Fruit fly (Drosophila melanogaster) whole organism, embryonic: ENCODE data around the gene Arc42.

Experiments used
- Antp ChIP-seq: fragments of 200-800 bp; sonication (Bioruptor generic); optimal IDR thresholded peaks from 3 replicates; lab custom pipeline; 2016; ENCODE audit warnings: missing biosample characterization, missing genetic modification characterization
- CG10147 ChIP-seq: fragments of 200-800 bp; sonication (Bioruptor generic); optimal IDR thresholded peaks from 2 replicates; lab custom pipeline; 2019; ENCODE audit warnings: missing biosample characterization, mild to moderate bottlenecking, missing genetic modification characterization, moderate library complexity
- CG10267 ChIP-seq: fragments of 200-800 bp; sonication (Bioruptor generic); optimal IDR thresholded peaks from 2 replicates; lab custom pipeline; 2018; ENCODE audit warnings: missing biosample characterization, mild to moderate bottlenecking, missing genetic modification characterization, moderate library complexity
- CG10654 ChIP-seq: fragments of 200-800 bp; sonication (Bioruptor generic); optimal IDR thresholded peaks from 2 replicates; lab custom pipeline; 2016; ENCODE audit warnings: missing biosample characterization, missing genetic modification characterization
- CG11504 ChIP-seq: fragments of 200-800 bp; sonication (Bioruptor generic); optimal IDR thresholded peaks from 3 replicates; lab custom pipeline; 2019; ENCODE audit warnings: missing biosample characterization, mild to moderate bottlenecking, missing genetic modification characterization, moderate library complexity
- CG12659 ChIP-seq: fragments of 200-800 bp; sonication (Bioruptor generic); optimal IDR thresholded peaks from 3 replicates; lab custom pipeline; 2017; ENCODE audit warnings: mild to moderate bottlenecking, missing biosample characterization, missing genetic modification reagents, missing genetic modification characterization
- CG12942 ChIP-seq: fragments of 200-800 bp; sonication (Bioruptor generic); optimal IDR thresholded peaks from 3 replicates; lab custom pipeline; 2016; ENCODE audit warnings: missing biosample characterization, missing genetic modification characterization
- CG13424 ChIP-seq: fragments of 200-800 bp; sonication (Bioruptor generic); optimal IDR thresholded peaks from 2 replicates; lab custom pipeline; 2019; ENCODE audit warnings: missing biosample characterization, mild to moderate bottlenecking, missing genetic modification characterization, moderate library complexity
- CG14441 ChIP-seq: fragments of 200-800 bp; sonication (Bioruptor generic); IDR thresholded peaks from 2 replicates; pipeline ENCODE4 v1.3.6; 2022; ENCODE audit warnings: missing biosample characterization, missing genetic modification characterization
- CG14710 ChIP-seq: fragments of 200-800 bp; sonication (Bioruptor generic); optimal IDR thresholded peaks from 3 replicates; lab custom pipeline; 2019; ENCODE audit warnings: missing biosample characterization, mild to moderate bottlenecking, missing genetic modification characterization, moderate library complexity
- CG16813 ChIP-seq: fragments of 200-800 bp; sonication (Bioruptor generic); IDR thresholded peaks from 3 replicates; pipeline ENCODE4 v1.3.6; 2022; ENCODE audit warnings: missing biosample characterization, missing genetic modification characterization; ENCODE audit not compliant: partially characterized antibody
- CG17361 ChIP-seq: fragments of 200-800 bp; sonication (Bioruptor generic); IDR thresholded peaks from 3 replicates; pipeline ENCODE4 v1.3.6; 2022; ENCODE audit warnings: missing biosample characterization, missing genetic modification characterization
- CG18262 ChIP-seq: fragments of 200-800 bp; optimal IDR thresholded peaks from 3 replicates; lab custom pipeline; 2019; ENCODE audit warnings: missing biosample characterization, mild to moderate bottlenecking, missing genetic modification characterization, moderate library complexity
- CG2116 ChIP-seq: fragments of 200-800 bp; sonication (Bioruptor generic); optimal IDR thresholded peaks from 3 replicates; lab custom pipeline; 2018; ENCODE audit warnings: missing biosample characterization, mild to moderate bottlenecking, missing genetic modification characterization
- CG2120 ChIP-seq: fragments of 200-800 bp; sonication (Bioruptor generic); optimal IDR thresholded peaks from 3 replicates; lab custom pipeline; 2016; ENCODE audit warnings: missing biosample characterization, missing genetic modification characterization
- CG2202 ChIP-seq: fragments of 200-800 bp; sonication (Bioruptor generic); optimal IDR thresholded peaks from 2 replicates; lab custom pipeline; 2018; ENCODE audit warnings: missing biosample characterization, mild to moderate bottlenecking, missing genetic modification characterization
- CG2712 ChIP-seq: fragments of 200-800 bp; optimal IDR thresholded peaks from 3 replicates; lab custom pipeline; 2019; ENCODE audit warnings: missing biosample characterization, mild to moderate bottlenecking, missing genetic modification characterization, moderate library complexity
- CG33213 ChIP-seq: fragments of 200-800 bp; sonication (Bioruptor generic); optimal IDR thresholded peaks from 3 replicates; lab custom pipeline; 2016; ENCODE audit warnings: missing biosample characterization, missing genetic modification characterization
- CG3726 ChIP-seq: fragments of 200-800 bp; sonication (Bioruptor generic); IDR thresholded peaks from 3 replicates; pipeline ENCODE4, ENCODE4 v1.3.6; 2022; ENCODE audit warnings: missing biosample characterization, missing genetic modification characterization
- CG4328 ChIP-seq: fragments of 200-800 bp; sonication (Bioruptor generic); optimal IDR thresholded peaks from 3 replicates; lab custom pipeline; 2017; ENCODE audit warnings: missing biosample characterization, missing genetic modification reagents, missing genetic modification characterization
- CG4730 ChIP-seq: fragments of 200-800 bp; sonication (Bioruptor generic); IDR thresholded peaks from 2 replicates; pipeline ENCODE4 v1.3.6; 2022; ENCODE audit warnings: missing biosample characterization, missing genetic modification characterization
- CG7357 ChIP-seq: fragments of 200-800 bp; sonication (Bioruptor generic); IDR thresholded peaks from 3 replicates; pipeline ENCODE4 v1.3.6; 2022; ENCODE audit warnings: missing biosample characterization, missing genetic modification characterization
- CG8281 ChIP-seq: fragments of 200-800 bp; sonication (Bioruptor generic); optimal IDR thresholded peaks from 2 replicates; lab custom pipeline; 2018; ENCODE audit warnings: missing biosample characterization, mild to moderate bottlenecking, missing genetic modification characterization, moderate library complexity
- CG9437 ChIP-seq: fragments of 200-800 bp; sonication (Bioruptor generic); optimal IDR thresholded peaks from 2 replicates; lab custom pipeline; 2018; ENCODE audit warnings: missing biosample characterization, mild to moderate bottlenecking, missing genetic modification characterization
- CG9817 ChIP-seq: fragments of 200-800 bp; sonication (Bioruptor generic); optimal IDR thresholded peaks from 2 replicates; lab custom pipeline; 2018; ENCODE audit warnings: missing biosample characterization, mild to moderate bottlenecking, missing genetic modification characterization, moderate library complexity
- Eip74EF ChIP-seq, 2 experiments: fragments of 200-800 bp in 1 of 2; fragments of >200 bp in 1 of 2; sonication (Bioruptor generic) in 1 of 2; optimal IDR thresholded peaks; 2 replicates each; lab custom pipeline; 2017 to 2019; ENCODE audit warnings: missing biosample characterization in 2 of 2, missing genetic modification characterization in 2 of 2, mild to moderate bottlenecking in 1 of 2, moderate library complexity in 1 of 2
- Hsf ChIP-seq: fragments of 200-800 bp; sonication (Bioruptor generic); optimal IDR thresholded peaks from 3 replicates; lab custom pipeline; 2016; ENCODE audit warnings: missing biosample characterization, missing genetic modification characterization
- Oaz ChIP-seq: fragments of 200-800 bp; sonication (Bioruptor generic); IDR thresholded peaks from 2 replicates; pipeline ENCODE4 v1.3.6; 2022; ENCODE audit warnings: missing biosample characterization, missing genetic modification characterization
- Sox102F ChIP-seq: fragments of 200-800 bp; sonication (Bioruptor generic); optimal IDR thresholded peaks from 2 replicates; lab custom pipeline; 2018; ENCODE audit warnings: missing biosample characterization, mild to moderate bottlenecking, missing genetic modification characterization, moderate library complexity
- Spps ChIP-seq: fragments of 200-800 bp; sonication (Bioruptor generic); optimal IDR thresholded peaks from 2 replicates; lab custom pipeline; 2018; ENCODE audit warnings: missing biosample characterization, mild to moderate bottlenecking, missing genetic modification characterization
- Sry-β ChIP-seq: fragments of 200-800 bp; sonication (Bioruptor generic); optimal IDR thresholded peaks from 2 replicates; lab custom pipeline; 2018; ENCODE audit warnings: missing biosample characterization, mild to moderate bottlenecking, missing genetic modification characterization, moderate library complexity
- Ssrp ChIP-seq: fragments of 200-800 bp; sonication (Bioruptor generic); optimal IDR thresholded peaks from 2 replicates; lab custom pipeline; 2018; ENCODE audit warnings: missing biosample characterization, mild to moderate bottlenecking, missing genetic modification characterization, moderate library complexity
- TFAM ChIP-seq: fragments of 200-800 bp; sonication (Bioruptor generic); optimal IDR thresholded peaks from 2 replicates; lab custom pipeline; 2017; ENCODE audit warnings: missing biosample characterization, missing genetic modification characterization, inconsistent platforms
- Taf1 ChIP-seq: fragments of 200-800 bp; sonication (Bioruptor generic); IDR thresholded peaks from 2 replicates; pipeline ENCODE4 v1.3.6; 2022; ENCODE audit warnings: missing biosample characterization, missing genetic modification characterization
- Tbp ChIP-seq: fragments of >200 bp; optimal IDR thresholded peaks from 2 replicates; lab custom pipeline; 2018; ENCODE audit warnings: missing biosample characterization, missing genetic modification characterization
- al ChIP-seq: fragments of 200-800 bp; sonication (Bioruptor generic); IDR thresholded peaks from 2 replicates; pipeline ENCODE4 v1.3.6; 2022; ENCODE audit warnings: missing biosample characterization, missing genetic modification characterization
- chm ChIP-seq: fragments of 200-800 bp; sonication (Bioruptor generic); IDR thresholded peaks from 2 replicates; pipeline ENCODE4 v1.3.6; 2022; ENCODE audit warnings: missing biosample characterization, missing genetic modification characterization
- dati ChIP-seq: fragments of 200-800 bp; sonication (Bioruptor generic); IDR thresholded peaks from 2 replicates; pipeline ENCODE4 v1.3.6; 2022; ENCODE audit warnings: missing biosample characterization, missing genetic modification characterization
- dm ChIP-seq: fragments of 200-800 bp; sonication (Bioruptor generic); optimal IDR thresholded peaks from 3 replicates; lab custom pipeline; 2016; ENCODE audit warnings: missing biosample characterization, missing genetic modification characterization
- eve ChIP-seq, 2 experiments: fragments of >200 bp; optimal IDR thresholded peaks; 2 replicates each; lab custom pipeline; 2017; ENCODE audit warnings: missing biosample characterization in 2 of 2, missing genetic modification characterization in 2 of 2
- gro ChIP-seq: fragments of 200-800 bp; sonication (Bioruptor generic); optimal IDR thresholded peaks from 2 replicates; lab custom pipeline; 2016; ENCODE audit warnings: missing biosample characterization, missing genetic modification characterization
- gsb-n ChIP-seq: fragments of 200-800 bp; sonication (Bioruptor generic); optimal IDR thresholded peaks from 3 replicates; lab custom pipeline; 2018; ENCODE audit warnings: missing biosample characterization, mild to moderate bottlenecking, missing genetic modification characterization
- gt ChIP-seq: fragments of 200-800 bp; sonication (Bioruptor generic); IDR thresholded peaks from 2 replicates; pipeline ENCODE4 v1.3.6; 2022; ENCODE audit warnings: missing biosample characterization, missing genetic modification characterization
- insv ChIP-seq, 2 experiments: fragments of 200-800 bp; sonication (Bioruptor generic); optimal IDR thresholded peaks; 3 replicates each; lab custom pipeline; 2016 to 2018; ENCODE audit warnings: missing biosample characterization in 2 of 2, missing genetic modification characterization in 2 of 2
- jumu ChIP-seq: fragments of 200-800 bp; sonication (Bioruptor generic); optimal IDR thresholded peaks from 3 replicates; lab custom pipeline; 2016; ENCODE audit warnings: missing biosample characterization, missing genetic modification characterization
- knrl ChIP-seq: fragments of 200-800 bp; sonication (Bioruptor generic); IDR thresholded peaks from 3 replicates; pipeline ENCODE4 v1.3.6; 2022; ENCODE audit warnings: missing biosample characterization, missing genetic modification characterization; ENCODE audit not compliant: partially characterized antibody
- nmo ChIP-seq: fragments of 200-800 bp; sonication (Bioruptor generic); optimal IDR thresholded peaks from 2 replicates; lab custom pipeline; 2018; ENCODE audit warnings: missing biosample characterization, mild to moderate bottlenecking, missing genetic modification characterization, moderate library complexity
- ranshi ChIP-seq: fragments of 200-800 bp; sonication (Bioruptor generic); IDR thresholded peaks from 2 replicates; pipeline ENCODE4 v1.3.6; 2022; ENCODE audit warnings: missing biosample characterization, missing genetic modification characterization
- sim ChIP-seq: fragments of 200-800 bp; sonication (Bioruptor generic); IDR thresholded peaks from 2 replicates; pipeline ENCODE4 v1.3.6; 2022; ENCODE audit warnings: missing biosample characterization, missing genetic modification characterization
- sima ChIP-seq: fragments of 200-800 bp; sonication (Bioruptor generic); optimal IDR thresholded peaks from 2 replicates; lab custom pipeline; 2016; ENCODE audit warnings: missing biosample characterization, missing genetic modification characterization
- sisA ChIP-seq: fragments of 200-800 bp; sonication (Bioruptor generic); IDR thresholded peaks from 2 replicates; pipeline ENCODE4 v1.3.6; 2022; ENCODE audit warnings: missing biosample characterization, missing genetic modification characterization
- tgo ChIP-seq: fragments of 200-800 bp; sonication (Bioruptor generic); IDR thresholded peaks from 3 replicates; pipeline ENCODE4 v1.3.6; 2022; ENCODE audit warnings: missing biosample characterization, missing genetic modification characterization

Arc42 gene

dm6 chr3R:19843888-19844287 is 33.6 kb upstream of the Arc42 start (continued):
- TF ChIP-seq CG9437 (GFP tag; lab: Kevin White, UChicago), result no peak
- no peak for TF ChIP-seq al (GFP tag; lab: Robert Waterston, UW)
- TF ChIP-seq Ssrp, result no peak
- TF ChIP-seq CG10654, result no peak
- peak; percentile 35 for TF ChIP-seq CG14710 (tag; lab: Kevin White, UChicago)
- TF ChIP-seq CG18262 (tag; lab: Kevin White, UChicago), result peak; percentile 64
- no peak for TF ChIP-seq ranshi (GFP tag; lab: Robert Waterston, UW)
- TF ChIP-seq CG2120 (GFP tag; lab: Kevin White, UChicago), result no peak
- TF ChIP-seq tgo (GFP tag; lab: Robert Waterston, UW), result no peak
- no peak for TF ChIP-seq CG9817 (tag; lab: Kevin White, UChicago)
- no peak for TF ChIP-seq CG3726 (GFP tag; lab: Robert Waterston, UW)
- TF ChIP-seq gt, result no peak
- no peak for TF ChIP-seq CG12659 (GFP tag; lab: Kevin White, UChicago)
- TF ChIP-seq Sry-β (GFP tag; lab: Kevin White, UChicago), result no peak
- no peak for TF ChIP-seq Taf1 (GFP tag; lab: Robert Waterston, UW)
- TF ChIP-seq CG8281 (tag; lab: Kevin White, UChicago), result no peak
- no peak for TF ChIP-seq TFAM (GFP tag; lab: Kevin White, UChicago)
- no peak for TF ChIP-seq sim
- peak; percentile 10 for TF ChIP-seq CG11504 (tag; lab: Kevin White, UChicago)
- no peak for TF ChIP-seq sima
- no peak for TF ChIP-seq Hsf
- no peak for TF ChIP-seq Eip74EF (GFP tag; optimal IDR thresholded peaks at IDR 0.05; lab: Kevin White, UChicago)
- TF ChIP-seq CG14441, result no peak
- no peak for TF ChIP-seq CG12942 (GFP tag; lab: Kevin White, UChicago)
- TF ChIP-seq CG17361 (GFP tag; lab: Robert Waterston, UW), result peak; percentile 54; the same call in 2 of the 3 replicates
- TF ChIP-seq dm (GFP tag; lab: Kevin White, UChicago), result no peak
- TF ChIP-seq Spps (tag; lab: Kevin White, UChicago), result peak; percentile 35
- TF ChIP-seq gro, result no peak
- TF ChIP-seq eve (GFP tag; optimal IDR thresholded peaks at IDR 0.05; lab: Kevin White, UChicago), result no peak
- TF ChIP-seq CG13424 (tag; lab: Kevin White, UChicago), result no peak
- TF ChIP-seq gsb-n, result no peak
- TF ChIP-seq CG33213 (GFP tag; lab: Kevin White, UChicago), result no peak
- no peak for TF ChIP-seq CG4730 (GFP tag; lab: Robert Waterston, UW)
- peak; percentile 49 for TF ChIP-seq CG2712 (tag; lab: Kevin White, UChicago)
- peak; percentile 26 for TF ChIP-seq nmo (GFP tag; lab: Kevin White, UChicago)
- TF ChIP-seq CG10147, result no peak
- no peak for TF ChIP-seq Tbp
- no peak for TF ChIP-seq Antp (GFP tag; lab: Kevin White, UChicago)
- no peak for TF ChIP-seq insv (GFP tag; optimal IDR thresholded peaks at IDR 0.05; lab: Kevin White, UChicago)
- TF ChIP-seq dati (GFP tag; lab: Robert Waterston, UW), result no peak
- no peak for TF ChIP-seq CG7357 (GFP tag; lab: Robert Waterston, UW)
- TF ChIP-seq CG16813 (GFP tag; lab: Robert Waterston, UW), result no peak
- TF ChIP-seq CG2202 (tag; lab: Kevin White, UChicago), result no peak
- TF ChIP-seq knrl (GFP tag; lab: Robert Waterston, UW), result no peak
- TF ChIP-seq jumu (GFP tag; lab: Kevin White, UChicago), result no peak
- TF ChIP-seq sisA, result no peak
- no peak for TF ChIP-seq CG4328 (GFP tag; lab: Kevin White, UChicago)
- TF ChIP-seq CG2116 (GFP tag; lab: Kevin White, UChicago), result no peak
- no peak for TF ChIP-seq chm
- peak; percentile 18 for TF ChIP-seq CG10267 (tag; lab: Kevin White, UChicago)
- no peak for TF ChIP-seq Oaz
- no peak for TF ChIP-seq Sox102F (GFP tag; lab: Kevin White, UChicago)
